Worm (Caenorhabditis elegans): ENCODE measurements around the gene fbxb-60.

DNA sequence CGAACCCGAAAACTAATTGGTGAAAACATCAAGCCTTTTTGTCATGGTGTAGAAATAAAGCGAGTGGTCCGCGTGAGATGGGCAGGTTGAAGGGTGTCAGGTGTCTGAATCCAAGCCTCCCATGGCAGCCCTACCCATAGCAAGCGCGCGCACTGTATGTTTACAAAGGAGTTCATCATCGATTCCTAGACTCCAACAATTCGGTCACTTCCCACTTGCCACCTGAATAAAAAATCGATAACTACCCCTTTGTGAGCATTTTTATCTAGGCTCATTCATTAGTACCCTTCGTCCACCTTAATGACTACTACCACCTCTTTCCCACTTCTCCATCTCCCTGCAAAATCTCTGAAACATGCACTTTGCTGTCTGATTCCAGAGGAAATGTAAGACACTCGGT is 15.4 kb downstream of the fbxb-60 start, which contains the start of gene fbxb-64:
- TF ChIP-seq ceh-36 (tag; optimal IDR thresholded peaks at IDR 0.05), result no peak
- TF ChIP-seq sea-1 (GFP tag; conservative IDR thresholded peaks at IDR 0.05), result no peak
- TF ChIP-seq aly-1 (tag; optimal IDR thresholded peaks at IDR 0.05), result no peak
- TF ChIP-seq hnd-1 (tag; optimal IDR thresholded peaks at IDR 0.05), result no peak
- no peak for TF ChIP-seq scrt-1 (GFP tag; IDR thresholded peaks at IDR 0.05)
- no peak for TF ChIP-seq ama-1 (optimal IDR thresholded peaks at IDR 0.05)
- no peak for TF ChIP-seq flt-1 (GFP tag; IDR thresholded peaks at IDR 0.05)
- TF ChIP-seq F13C5.2 (tag; optimal IDR thresholded peaks at IDR 0.05), result no peak
- TF ChIP-seq tra-4 (tag; optimal IDR thresholded peaks at IDR 0.05), result no peak
- no peak for TF ChIP-seq tbx-37 (GFP tag; conservative IDR thresholded peaks at IDR 0.05)
- no peak for TF ChIP-seq ets-7 (tag; optimal IDR thresholded peaks at IDR 0.05)
- no peak for TF ChIP-seq tbx-11 (GFP tag; IDR thresholded peaks at IDR 0.05)
- TF ChIP-seq pes-1 (GFP tag; IDR thresholded peaks at IDR 0.05), result no peak

Measured in whole organism, early embryonic.